Worm (Caenorhabditis elegans) whole organism, L4/young adult: ENCODE measurements around the gene srd-1.

Experiments
- W03F9.2 ChIP-seq: fragments of 150-350 bp; optimal IDR thresholded peaks from 2 replicates; lab custom pipeline; 2014; ENCODE audit warnings: missing biosample characterization, missing genetic modification characterization
- dao-5 ChIP-seq: sonication (generic microtip); optimal IDR thresholded peaks from 2 replicates; lab custom pipeline; 2016; ENCODE audit warnings: missing genotype, missing genetic modification characterization, moderate library complexity, missing compliant biosample characterization
- him-1 ChIP-seq: sonication (generic microtip); optimal IDR thresholded peaks from 2 replicates; lab custom pipeline; 2016; ENCODE audit warnings: missing genotype, missing genetic modification reagents, missing genetic modification characterization, missing compliant biosample characterization

The srd-1 gene

ce11 chrII:10155106-10155505, 27.4 kb downstream of the srd-1 start, which contains the start of gene nlp-63:
Gene nlp-63, plus strand, starts transcription at chrII:10155406.
- no peak for TF ChIP-seq him-1 (tag; lab: Kevin White, UChicago)
- no peak for TF ChIP-seq dao-5 (tag; lab: Kevin White, UChicago)
- TF ChIP-seq W03F9.2 (tag; lab: Kevin White, UChicago): no peak

- TF ChIP-seq dao-5 (tag; lab: Kevin White, UChicago) (no peak), W03F9.2 (tag; lab: Kevin White, UChicago) (no peak), him-1 (tag; lab: Kevin White, UChicago) (no peak)
These were observed 35.0 kb downstream of the srd-1 start for ce11 chrII:10147502-10147901.

ce11 chrII:10146488-10146887, 36.0 kb downstream of the srd-1 start, which contains the start of gene pax-3:
Gene pax-3, plus strand, starts transcription at chrII:10146570.
- TF ChIP-seq W03F9.2 (tag; lab: Kevin White, UChicago) (no peak), dao-5 (tag; lab: Kevin White, UChicago) (no peak), him-1 (tag; lab: Kevin White, UChicago) (no peak)

- TF ChIP-seq W03F9.2 (tag; lab: Kevin White, UChicago): no peak
- TF ChIP-seq dao-5 (tag; lab: Kevin White, UChicago): no peak
- TF ChIP-seq him-1 (tag; lab: Kevin White, UChicago): no peak
These were observed 38.4 kb downstream of the srd-1 start, which contains the start of gene F27E5.3 for ce11 chrII:10144092-10144491. Gene F27E5.3, minus strand, starts transcription at chrII:10144192.

- TF ChIP-seq dao-5 (tag; lab: Kevin White, UChicago) (no peak), W03F9.2 (tag; lab: Kevin White, UChicago) (no peak), him-1 (tag; lab: Kevin White, UChicago) (no peak)
These were observed 43.3 kb downstream of the srd-1 start, which contains the start of gene asah-2 for ce11 chrII:10139177-10139640. Gene asah-2, plus strand, starts transcription at chrII:10139590.

ce11 chrII:10137358-10137757, 45.2 kb downstream of the srd-1 start, which contains the start of gene phg-1:
Gene phg-1, plus strand, starts transcription at chrII:10137658.
- TF ChIP-seq dao-5 (tag; lab: Kevin White, UChicago) (no peak), W03F9.2 (tag; lab: Kevin White, UChicago) (no peak), him-1 (tag; lab: Kevin White, UChicago) (no peak)

- TF ChIP-seq dao-5 (tag; lab: Kevin White, UChicago): no peak
These were observed 45.8 kb downstream of the srd-1 start for ce11 chrII:10136771-10137170.

- TF ChIP-seq dao-5 (tag; lab: Kevin White, UChicago) (no peak), him-1 (tag; lab: Kevin White, UChicago) (no peak), W03F9.2 (tag; lab: Kevin White, UChicago) (no peak)
These were observed 48.1 kb downstream of the srd-1 start, which contains the start of gene F27E5.9 for ce11 chrII:10134285-10134995. Gene F27E5.9, plus strand, starts transcription at chrII:10134945.

- no peak for TF ChIP-seq W03F9.2 (tag; lab: Kevin White, UChicago)
- TF ChIP-seq dao-5 (tag; lab: Kevin White, UChicago): no peak
- no peak for TF ChIP-seq him-1 (tag; lab: Kevin White, UChicago)
These were observed 49.7 kb downstream of the srd-1 start for ce11 chrII:10132818-10133217.

- TF ChIP-seq him-1 (tag; lab: Kevin White, UChicago) (no peak), dao-5 (tag; lab: Kevin White, UChicago) (no peak)
These were observed 50.8 kb downstream of the srd-1 start, which contains the start of gene F27E5.5 for ce11 chrII:10131760-10132159. Gene F27E5.5, minus strand, starts transcription at chrII:10131860.
